Fruit fly (Drosophila melanogaster) whole organism, embryonic: ENCODE data around the gene hng2.

Experiments used
- CG10321 ChIP-seq: fragments of 200-800 bp; sonication (Bioruptor generic); IDR thresholded peaks from 2 replicates; pipeline ENCODE4 v1.3.6; 2022; ENCODE audit warnings: missing biosample characterization, missing genetic modification characterization
- CG10431 ChIP-seq: fragments of 200-800 bp; sonication (Bioruptor generic); optimal IDR thresholded peaks from 3 replicates; lab custom pipeline; 2018; ENCODE audit warnings: missing biosample characterization, mild to moderate bottlenecking, missing genetic modification characterization
- CG10462 ChIP-seq: fragments of 200-800 bp; sonication (Bioruptor generic); optimal IDR thresholded peaks from 2 replicates; lab custom pipeline; 2016; ENCODE audit warnings: missing biosample characterization, missing genetic modification characterization
- CG10959 ChIP-seq: fragments of 200-800 bp; sonication (Bioruptor generic); IDR thresholded peaks from 2 replicates; pipeline ENCODE4 v1.3.6; 2022; ENCODE audit warnings: missing biosample characterization, missing genetic modification characterization
- CG11085 ChIP-seq: fragments of 200-800 bp; sonication (Bioruptor generic); IDR thresholded peaks from 2 replicates; pipeline ENCODE4 v1.3.6; 2022; ENCODE audit warnings: missing biosample characterization, missing genetic modification characterization
- CG11504 ChIP-seq: fragments of 200-800 bp; sonication (Bioruptor generic); optimal IDR thresholded peaks from 3 replicates; lab custom pipeline; 2019; ENCODE audit warnings: missing biosample characterization, mild to moderate bottlenecking, missing genetic modification characterization, moderate library complexity
- CG11560 ChIP-seq: fragments of 200-800 bp; sonication (Bioruptor generic); IDR thresholded peaks from 3 replicates; pipeline ENCODE4 v1.3.6; 2022; ENCODE audit warnings: missing biosample characterization, missing genetic modification characterization
- CG13775 ChIP-seq: fragments of 200-800 bp; sonication (Bioruptor generic); optimal IDR thresholded peaks from 3 replicates; lab custom pipeline; 2017; ENCODE audit warnings: missing biosample characterization, mild to moderate bottlenecking, missing genetic modification characterization
- CG14667 ChIP-seq: fragments of 200-800 bp; sonication (Bioruptor generic); IDR thresholded peaks from 2 replicates; pipeline ENCODE4 v1.3.6; 2022; ENCODE audit warnings: missing biosample characterization, missing genetic modification characterization
- CG14965 ChIP-seq: fragments of 200-800 bp; sonication (Bioruptor generic); optimal IDR thresholded peaks from 2 replicates; lab custom pipeline; 2016; ENCODE audit warnings: missing biosample characterization, missing genetic modification characterization, borderline replicate concordance
- CG1647 ChIP-seq: fragments of 200-800 bp; sonication (Bioruptor generic); optimal IDR thresholded peaks from 3 replicates; lab custom pipeline; 2016; ENCODE audit warnings: missing biosample characterization, missing genetic modification characterization
- CG18262 ChIP-seq: fragments of 200-800 bp; optimal IDR thresholded peaks from 3 replicates; lab custom pipeline; 2019; ENCODE audit warnings: missing biosample characterization, mild to moderate bottlenecking, missing genetic modification characterization, moderate library complexity
- CG18476 ChIP-seq: fragments of 200-800 bp; sonication (Bioruptor generic); optimal IDR thresholded peaks from 2 replicates; lab custom pipeline; 2016; ENCODE audit warnings: missing biosample characterization, mild to moderate bottlenecking, missing genetic modification characterization
- CG18764 ChIP-seq: fragments of 200-800 bp; sonication (Bioruptor generic); optimal IDR thresholded peaks from 3 replicates; lab custom pipeline; 2016; ENCODE audit warnings: missing biosample characterization, missing genetic modification characterization
- CG2116 ChIP-seq: fragments of 200-800 bp; sonication (Bioruptor generic); optimal IDR thresholded peaks from 3 replicates; lab custom pipeline; 2018; ENCODE audit warnings: missing biosample characterization, mild to moderate bottlenecking, missing genetic modification characterization
- CG2199 ChIP-seq: fragments of 200-800 bp; sonication (Bioruptor generic); IDR thresholded peaks from 3 replicates; pipeline ENCODE4 v1.3.6; 2022; ENCODE audit warnings: missing biosample characterization, missing genetic modification characterization
- CG30431 ChIP-seq: fragments of 200-800 bp; sonication (Bioruptor generic); optimal IDR thresholded peaks from 2 replicates; lab custom pipeline; 2017; ENCODE audit warnings: missing biosample characterization, missing genetic modification characterization
- CG31441 ChIP-seq: fragments of 200-800 bp; sonication (Bioruptor generic); IDR thresholded peaks from 2 replicates; pipeline ENCODE4 v1.3.6; 2022; ENCODE audit warnings: missing biosample characterization, missing genetic modification characterization
- CG43689 ChIP-seq: fragments of 200-800 bp; sonication (Bioruptor generic); IDR thresholded peaks from 2 replicates; pipeline ENCODE4 v1.3.6; 2022; ENCODE audit warnings: missing biosample characterization, missing genetic modification characterization
- CG7357 ChIP-seq: fragments of 200-800 bp; sonication (Bioruptor generic); IDR thresholded peaks from 3 replicates; pipeline ENCODE4 v1.3.6; 2022; ENCODE audit warnings: missing biosample characterization, missing genetic modification characterization
- CG7786 ChIP-seq: fragments of 200-800 bp; sonication (Bioruptor generic); optimal IDR thresholded peaks from 2 replicates; lab custom pipeline; 2016; ENCODE audit warnings: missing biosample characterization, missing genetic modification characterization
- CG9876 ChIP-seq: fragments of 200-800 bp; sonication (Bioruptor generic); optimal IDR thresholded peaks from 2 replicates; lab custom pipeline; 2016; ENCODE audit warnings: missing biosample characterization, missing genetic modification characterization
- CTCF ChIP-seq: fragments of 200-800 bp; sonication (Bioruptor generic); optimal IDR thresholded peaks from 2 replicates; lab custom pipeline; 2017; ENCODE audit warnings: missing biosample characterization, mild to moderate bottlenecking, missing genetic modification characterization, moderate library complexity
- Dek ChIP-seq: fragments of 200-800 bp; sonication (Bioruptor generic); optimal IDR thresholded peaks from 3 replicates; lab custom pipeline; 2019; ENCODE audit warnings: missing biosample characterization, mild to moderate bottlenecking, missing genetic modification characterization, moderate library complexity
- Dll ChIP-seq: fragments of 200-800 bp; sonication (Bioruptor generic); IDR thresholded peaks from 4 replicates; pipeline ENCODE4 v1.3.6; 2022; ENCODE audit warnings: missing biosample characterization, missing genetic modification characterization; ENCODE audit not compliant: partially characterized antibody
- Fer3 ChIP-seq: fragments of 200-800 bp; sonication (Bioruptor generic); optimal IDR thresholded peaks from 2 replicates; lab custom pipeline; 2018; ENCODE audit warnings: missing biosample characterization, mild to moderate bottlenecking, missing genetic modification characterization, moderate library complexity
- GATAe ChIP-seq: fragments of 200-800 bp; sonication (Bioruptor generic); conservative IDR thresholded peaks from 2 replicates; pipeline ENCODE4 v1.3.6; 2022; ENCODE audit warnings: missing biosample characterization, missing genetic modification characterization
- Gug ChIP-seq: fragments of 200-800 bp; sonication (Bioruptor generic); IDR thresholded peaks from 4 replicates; pipeline ENCODE4 v1.3.6; 2022; ENCODE audit warnings: missing biosample characterization, missing genetic modification characterization
- Hsf ChIP-seq: fragments of 200-800 bp; sonication (Bioruptor generic); optimal IDR thresholded peaks from 3 replicates; lab custom pipeline; 2016; ENCODE audit warnings: missing biosample characterization, missing genetic modification characterization
- MESR4 ChIP-seq: fragments of 200-800 bp; sonication (Bioruptor generic); optimal IDR thresholded peaks from 2 replicates; lab custom pipeline; 2018; ENCODE audit warnings: missing biosample characterization, mild to moderate bottlenecking, missing genetic modification characterization, moderate library complexity
- Mad ChIP-seq: fragments of 200-800 bp; sonication (Bioruptor generic); optimal IDR thresholded peaks from 2 replicates; lab custom pipeline; 2016; ENCODE audit warnings: missing biosample characterization, missing genetic modification characterization
- Meics ChIP-seq: fragments of 200-800 bp; sonication (Bioruptor generic); optimal IDR thresholded peaks from 2 replicates; lab custom pipeline; 2017; ENCODE audit warnings: missing biosample characterization, mild to moderate bottlenecking, missing genetic modification characterization
- Nf-YA ChIP-seq: fragments of 200-800 bp; sonication (Bioruptor generic); IDR thresholded peaks from 2 replicates; pipeline ENCODE4 v1.3.6; 2022; ENCODE audit warnings: missing biosample characterization, missing genetic modification characterization
- Nf-YC ChIP-seq: fragments of 200-800 bp; optimal IDR thresholded peaks from 3 replicates; lab custom pipeline; 2019; ENCODE audit warnings: missing biosample characterization, mild to moderate bottlenecking, missing genetic modification characterization, moderate library complexity
- Oaz ChIP-seq: fragments of 200-800 bp; sonication (Bioruptor generic); IDR thresholded peaks from 2 replicates; pipeline ENCODE4 v1.3.6; 2022; ENCODE audit warnings: missing biosample characterization, missing genetic modification characterization
- Rx ChIP-seq: fragments of 200-800 bp; sonication (Bioruptor generic); IDR thresholded peaks from 2 replicates; pipeline ENCODE4 v1.3.6; 2022; ENCODE audit warnings: missing biosample characterization, missing genetic modification characterization
- Side ChIP-seq: fragments of 200-800 bp; sonication (Bioruptor generic); optimal IDR thresholded peaks from 2 replicates; lab custom pipeline; 2016; ENCODE audit warnings: missing biosample characterization, missing genetic modification characterization
- Tbp ChIP-seq: fragments of >200 bp; optimal IDR thresholded peaks from 2 replicates; lab custom pipeline; 2018; ENCODE audit warnings: missing biosample characterization, missing genetic modification characterization
- Trl ChIP-seq, 3 experiments: fragments of >200 bp in 2 of 3; fragments of 200-800 bp in 1 of 3; sonication (Bioruptor generic) in 1 of 3; optimal IDR thresholded peaks; 2 replicates in 1 of 3; 3 replicates in 2 of 3; lab custom pipeline; 2016 to 2017; ENCODE audit warnings: missing biosample characterization in 1 of 3, missing genetic modification characterization in 1 of 3
- al ChIP-seq: fragments of 200-800 bp; sonication (Bioruptor generic); IDR thresholded peaks from 2 replicates; pipeline ENCODE4 v1.3.6; 2022; ENCODE audit warnings: missing biosample characterization, missing genetic modification characterization
- ase ChIP-seq: fragments of 200-800 bp; sonication (Bioruptor generic); IDR thresholded peaks from 3 replicates; pipeline ENCODE4 v1.3.6; 2022; ENCODE audit warnings: missing biosample characterization, missing genetic modification characterization
- gcm2 ChIP-seq: fragments of 200-800 bp; sonication (Bioruptor generic); optimal IDR thresholded peaks from 2 replicates; lab custom pipeline; 2016; ENCODE audit warnings: missing biosample characterization, missing genetic modification characterization
- gt ChIP-seq: fragments of 200-800 bp; sonication (Bioruptor generic); IDR thresholded peaks from 2 replicates; pipeline ENCODE4 v1.3.6; 2022; ENCODE audit warnings: missing biosample characterization, missing genetic modification characterization
- hbn ChIP-seq: fragments of 200-800 bp; sonication (Bioruptor generic); IDR thresholded peaks from 2 replicates; pipeline ENCODE4 v1.3.6; 2022; ENCODE audit warnings: missing biosample characterization, missing genetic modification characterization; ENCODE audit not compliant: partially characterized antibody
- knrl ChIP-seq: fragments of 200-800 bp; sonication (Bioruptor generic); IDR thresholded peaks from 3 replicates; pipeline ENCODE4 v1.3.6; 2022; ENCODE audit warnings: missing biosample characterization, missing genetic modification characterization; ENCODE audit not compliant: partially characterized antibody
- pb ChIP-seq: fragments of 200-800 bp; sonication (Bioruptor generic); optimal IDR thresholded peaks from 3 replicates; lab custom pipeline; 2016; ENCODE audit warnings: missing biosample characterization, missing genetic modification characterization
- sens ChIP-seq: fragments of 200-800 bp; sonication (Bioruptor generic); peaks from one replicate; lab custom pipeline; 2016; ENCODE audit warnings: missing biosample characterization, missing genetic modification characterization
- sisA ChIP-seq: fragments of 200-800 bp; sonication (Bioruptor generic); IDR thresholded peaks from 2 replicates; pipeline ENCODE4 v1.3.6; 2022; ENCODE audit warnings: missing biosample characterization, missing genetic modification characterization
- sob ChIP-seq: fragments of 200-800 bp; sonication (Bioruptor generic); IDR thresholded peaks from 2 replicates; pipeline ENCODE4 v1.3.6; 2022; ENCODE audit warnings: missing biosample characterization, missing genetic modification characterization
- vfl ChIP-seq: fragments of 200-800 bp; sonication (Bioruptor generic); optimal IDR thresholded peaks from 2 replicates; lab custom pipeline; 2016; ENCODE audit warnings: missing biosample characterization, missing genetic modification characterization
- zen2 ChIP-seq: fragments of 200-800 bp; sonication (Bioruptor generic); IDR thresholded peaks from 3 replicates; pipeline ENCODE4 v1.3.6; 2022; ENCODE audit warnings: missing biosample characterization, missing genetic modification characterization; ENCODE audit not compliant: partially characterized antibody

hng2 gene

dm6 chr3R:8820428-8820912, 14.3 kb downstream of the hng2 start, which contains the start of gene aqz (continued):
- TF ChIP-seq Side (GFP tag; lab: Kevin White, UChicago) (peak; percentile 74), Hsf (GFP tag; lab: Kevin White, UChicago) (peak; percentile 45), Gug (GFP tag; lab: Robert Waterston, UW) (peak; percentile 21; the same call in 1 of the 4 replicates), Dek (tag; lab: Kevin White, UChicago) (peak; percentile 72), CG18262 (tag; lab: Kevin White, UChicago) (peak; percentile 52), Trl (optimal IDR thresholded peaks at IDR 0.05; lab: Kevin White, UChicago) (no peak), Trl (GFP tag; optimal IDR thresholded peaks at IDR 0.05; lab: Kevin White, UChicago) (peak; percentile 73), hbn (GFP tag; lab: Robert Waterston, UW) (no peak; the same call in 1 of the 2 replicates), CG31441 (peak; percentile 39), Fer3 (tag; lab: Kevin White, UChicago) (peak; percentile 43), gt (GFP tag; lab: Robert Waterston, UW) (no peak), CG7786 (GFP tag; lab: Kevin White, UChicago) (no peak), CG7357 (GFP tag; lab: Robert Waterston, UW) (peak; percentile 44; the same call in 1 of the 3 replicates), Mad (GFP tag; lab: Kevin White, UChicago) (peak; percentile 68), CG11085 (GFP tag; lab: Robert Waterston, UW) (peak; percentile 48), MESR4 (GFP tag; lab: Kevin White, UChicago) (peak; percentile 76), CG43689 (GFP tag; lab: Robert Waterston, UW) (no peak), sob (GFP tag; lab: Robert Waterston, UW) (peak; percentile 72), Rx (GFP tag; lab: Robert Waterston, UW) (no peak), Oaz (GFP tag; lab: Robert Waterston, UW) (no peak), Dll (GFP tag; lab: Robert Waterston, UW) (peak; percentile 49; the same call in 1 of the 4 replicates), CG14965 (no peak), CG10431 (GFP tag; lab: Kevin White, UChicago) (peak; percentile 42), CG10321 (GFP tag; lab: Robert Waterston, UW) (peak; percentile 7; the same call in 1 of the 2 replicates), CG1647 (GFP tag; lab: Kevin White, UChicago) (no peak), CG11504 (peak; percentile 80), vfl (GFP tag; lab: Kevin White, UChicago) (peak; percentile 55), CG2116 (GFP tag; lab: Kevin White, UChicago) (peak; percentile 100), sisA (peak; percentile 52), Nf-YC (peak; percentile 72), CG10959 (GFP tag; lab: Robert Waterston, UW) (no peak; the same call in 1 of the 2 replicates), Meics (GFP tag; lab: Kevin White, UChicago) (peak; percentile 33), ase (GFP tag; lab: Robert Waterston, UW) (no peak), zen2 (GFP tag; lab: Robert Waterston, UW) (no peak), CG11560 (tag; lab: Robert Waterston, UW) (peak; percentile 58; the same call in 2 of the 3 replicates), Tbp (peak; percentile 72), CG18764 (peak; percentile 22), CG2199 (peak; percentile 95; the same call in 2 of the 3 replicates), CG10462 (no peak), CTCF (peak; percentile 76), GATAe (GFP tag; lab: Robert Waterston, UW) (no peak), Nf-YA (peak; percentile 24; the same call in 1 of the 2 replicates), CG13775 (GFP tag; lab: Kevin White, UChicago) (peak; percentile 18), pb (peak; percentile 59), gcm2 (GFP tag; lab: Kevin White, UChicago) (no peak), CG9876 (GFP tag; lab: Kevin White, UChicago) (peak; percentile 40), sens (GFP tag; lab: Kevin White, UChicago) (peak; percentile 91), CG18476 (GFP tag; lab: Kevin White, UChicago) (peak; percentile 3), CG14667 (no peak), CG30431 (peak; percentile 24), al (0 out of 2 replicates have a peak, but pooled peaks have one; percentile 25), knrl (GFP tag; lab: Robert Waterston, UW) (peak; percentile 63)
